Worm (Caenorhabditis elegans): ENCODE results near the gene nhr-197.

The nhr-197 gene

ce11 chrV:15711898-15712297, 24.1 kb downstream of the nhr-197 start, which contains the start of gene str-101:
str-101 (minus strand) TSS chrV:15711998.
- no peak for TF ChIP-seq dmd-6 (GFP tag; IDR thresholded peaks at IDR 0.05)
- TF ChIP-seq ceh-44 (GFP tag; IDR thresholded peaks at IDR 0.05), result no peak
- no peak for TF ChIP-seq hlh-11 (tag; optimal IDR thresholded peaks at IDR 0.05)
- TF ChIP-seq lin-29 (GFP tag; IDR thresholded peaks at IDR 0.05), result no peak
- no peak for TF ChIP-seq unc-39 (tag; optimal IDR thresholded peaks at IDR 0.05)
- no peak for TF ChIP-seq hmg-1.1 (GFP tag; IDR thresholded peaks at IDR 0.05)
- TF ChIP-seq nhr-76 (tag; optimal IDR thresholded peaks at IDR 0.05), result no peak
- no peak for TF ChIP-seq Y105C5A.15 (GFP tag; IDR thresholded peaks at IDR 0.05)
- TF ChIP-seq aha-1 (tag), result no peak
- no peak for TF ChIP-seq spr-3 (GFP tag; optimal IDR thresholded peaks at IDR 0.05)
- TF ChIP-seq ZK546.5 (tag; optimal IDR thresholded peaks at IDR 0.05), result no peak
- no peak for TF ChIP-seq lin-1 (GFP tag; IDR thresholded peaks at IDR 0.05)
- no peak for TF ChIP-seq egl-27 (tag; optimal IDR thresholded peaks at IDR 0.05)
- no peak for TF ChIP-seq dmd-9 (GFP tag; IDR thresholded peaks at IDR 0.05)
- no peak for TF ChIP-seq ama-1 (optimal IDR thresholded peaks at IDR 0.05)
- TF ChIP-seq madf-9 (GFP tag; conservative IDR thresholded peaks at IDR 0.05), result no peak
- TF ChIP-seq daf-19 (GFP tag; conservative IDR thresholded peaks at IDR 0.05), result no peak
- TF ChIP-seq ceh-28 (tag; optimal IDR thresholded peaks at IDR 0.05), result no peak
- no peak for TF ChIP-seq mxl-2 (GFP tag; conservative IDR thresholded peaks at IDR 0.05)
- TF ChIP-seq fos-1 (tag; optimal IDR thresholded peaks at IDR 0.05), result no peak

- TF ChIP-seq Y75B8A.6 (GFP tag; IDR thresholded peaks at IDR 0.05) (no peak), lin-29 (GFP tag; IDR thresholded peaks at IDR 0.05) (no peak), unc-62 (GFP tag; optimal IDR thresholded peaks at IDR 0.05 in 1 of 2) (no peak), unc-62 (tag; optimal IDR thresholded peaks at IDR 0.05) (no peak), mdl-1 (tag; optimal IDR thresholded peaks at IDR 0.05) (no peak), hlh-30 (tag; optimal IDR thresholded peaks at IDR 0.05; ENCODE audit: insufficient read depth) (peak; percentile 39), ceh-44 (GFP tag; IDR thresholded peaks at IDR 0.05) (no peak), F26F4.8 (GFP tag; conservative IDR thresholded peaks at IDR 0.05) (no peak), fos-1 (tag; optimal IDR thresholded peaks at IDR 0.05) (no peak), attf-4 (tag; optimal IDR thresholded peaks at IDR 0.05) (no peak), nhr-10 (tag; optimal IDR thresholded peaks at IDR 0.05) (no peak), daf-16 (GFP tag; optimal IDR thresholded peaks at IDR 0.05) (no peak), daf-16 (tag; optimal IDR thresholded peaks at IDR 0.05) (peak; percentile 84), daf-8 (GFP tag; IDR thresholded peaks at IDR 0.05) (no peak), dve-1 (tag; optimal IDR thresholded peaks at IDR 0.05; ENCODE audit: insufficient read depth) (peak; percentile 66), F10B5.3 (tag; optimal IDR thresholded peaks at IDR 0.05) (no peak)
Measured at ce11 chrV:15712385-15712784, 24.6 kb downstream of the nhr-197 start.

ce11 chrV:15715636-15716035, 27.9 kb downstream of the nhr-197 start:
- TF ChIP-seq vab-7 (GFP tag; IDR thresholded peaks at IDR 0.05) (no peak), unc-62 (GFP tag; optimal IDR thresholded peaks at IDR 0.05 in 1 of 2) (peak in 1 of 2 experiments; percentile 54), unc-62 (tag; optimal IDR thresholded peaks at IDR 0.05) (no peak), mxl-3 (GFP tag; optimal IDR thresholded peaks at IDR 0.05) (no peak), dve-1 (tag; optimal IDR thresholded peaks at IDR 0.05; ENCODE audit: insufficient read depth) (peak; percentile 27), mdl-1 (tag; optimal IDR thresholded peaks at IDR 0.05) (peak in 1 of 2 experiments; percentile 11), ctbp-1 (GFP tag; IDR thresholded peaks at IDR 0.05) (no peak), daf-16 (GFP tag; optimal IDR thresholded peaks at IDR 0.05) (peak in 1 of 2 experiments; percentile 83), daf-16 (tag; optimal IDR thresholded peaks at IDR 0.05) (peak; percentile 94)

- no peak for TF ChIP-seq nhr-41 (GFP tag; IDR thresholded peaks at IDR 0.05)
- TF ChIP-seq nhr-6 (tag; optimal IDR thresholded peaks at IDR 0.05), result no peak
- TF ChIP-seq hlh-30 (tag; optimal IDR thresholded peaks at IDR 0.05; ENCODE audit: insufficient read depth), result no peak
- TF ChIP-seq madf-9 (GFP tag; conservative IDR thresholded peaks at IDR 0.05), result no peak
- no peak for TF ChIP-seq nhr-25 (tag; optimal IDR thresholded peaks at IDR 0.05; ENCODE audit: borderline replicate concordance, insufficient read depth)
- TF ChIP-seq vab-7 (GFP tag; IDR thresholded peaks at IDR 0.05), result no peak
- no peak for TF ChIP-seq ces-1 (GFP tag; optimal IDR thresholded peaks at IDR 0.05)
- no peak for TF ChIP-seq dpl-1 (GFP tag; optimal IDR thresholded peaks at IDR 0.05)
- TF ChIP-seq ZK337.2 (GFP tag; IDR thresholded peaks at IDR 0.05), result no peak
- no peak for TF ChIP-seq dve-1 (tag; optimal IDR thresholded peaks at IDR 0.05; ENCODE audit: insufficient read depth)
- TF ChIP-seq mxl-3 (GFP tag; optimal IDR thresholded peaks at IDR 0.05), result no peak
- no peak for TF ChIP-seq lin-38 (GFP tag; IDR thresholded peaks at IDR 0.05)
- TF ChIP-seq nhr-102 (tag; optimal IDR thresholded peaks at IDR 0.05), result no peak
- no peak for TF ChIP-seq hmg-1.1 (GFP tag; IDR thresholded peaks at IDR 0.05)
- TF ChIP-seq D1046.2 (GFP tag; IDR thresholded peaks at IDR 0.05), result no peak
- TF ChIP-seq ama-1 (optimal IDR thresholded peaks at IDR 0.05), result no peak
- TF ChIP-seq php-3 (GFP tag; IDR thresholded peaks at IDR 0.05), result no peak
Measured at ce11 chrV:15716679-15717078, 28.9 kb downstream of the nhr-197 start, which contains the start of gene Y6E2A.4. Y6E2A.4 (minus strand) TSS chrV:15716779.
